Worm (Caenorhabditis elegans) whole organism, midembryonic: ENCODE data around the gene col-149.

ENCODE experiments used
- T22C8.4 ChIP-seq: fragments of 200-800 bp; sonication (Bioruptor generic); IDR thresholded peaks from 2 replicates; pipeline ENCODE4 v1.3.6; 2022; ENCODE audit warnings: missing genetic modification characterization, missing compliant biosample characterization
- cog-1 ChIP-seq: sonication (generic microtip); optimal IDR thresholded peaks from 2 replicates; lab custom pipeline; 2016; ENCODE audit warnings: missing genetic modification characterization, missing compliant biosample characterization
- flt-1 ChIP-seq: fragments of 200-800 bp; sonication (Bioruptor generic); IDR thresholded peaks from 2 replicates; pipeline ENCODE4 v1.3.6; 2022; ENCODE audit warnings: missing genetic modification characterization, missing compliant biosample characterization
- ref-1 ChIP-seq: fragments of 200-800 bp; sonication (Bioruptor generic); conservative IDR thresholded peaks from 2 replicates; pipeline ENCODE4 v1.3.6; 2022; ENCODE audit warnings: missing genetic modification reagents, missing genetic modification characterization, missing compliant biosample characterization
- tab-1 ChIP-seq: fragments of 200-800 bp; sonication (Bioruptor generic); IDR thresholded peaks from 2 replicates; pipeline ENCODE4 v1.3.6; 2022; ENCODE audit warnings: missing genetic modification characterization, missing compliant biosample characterization
- ztf-23 ChIP-seq: fragments of 200-800 bp; sonication (Bioruptor generic); IDR thresholded peaks from 2 replicates; pipeline ENCODE4 v1.3.6; 2022; ENCODE audit warnings: missing genetic modification reagents, missing genetic modification characterization, missing compliant biosample characterization
- ztf-29 ChIP-seq: fragments of 200-800 bp; sonication (Bioruptor generic); IDR thresholded peaks from 2 replicates; pipeline ENCODE4 v1.3.6; 2022; ENCODE audit warnings: missing genetic modification reagents, missing genetic modification characterization, missing compliant biosample characterization

ce11 chrV:10270214-10270613, 22.5 kb downstream of the col-149 start, which contains the start of gene ric-4:
- TF ChIP-seq ztf-23: no peak
- no peak for TF ChIP-seq flt-1 (GFP tag; lab: Robert Waterston, UW)
- TF ChIP-seq cog-1 (tag; lab: Kevin White, UChicago): no peak
- no peak for TF ChIP-seq tab-1 (GFP tag; lab: Robert Waterston, UW)
- no peak for TF ChIP-seq T22C8.4 (GFP tag; lab: Robert Waterston, UW)
- no peak for TF ChIP-seq ref-1 (GFP tag; lab: Robert Waterston, UW)
- TF ChIP-seq ztf-29 (GFP tag; lab: Robert Waterston, UW): no peak
